Fruit fly (Drosophila melanogaster): ENCODE data around the gene myd.

- TF ChIP-seq insv (GFP tag; optimal IDR thresholded peaks at IDR 0.05) (no peak), Ets97D (GFP tag; optimal IDR thresholded peaks at IDR 0.05) (no peak), Med (GFP tag) (no peak), CrebB (tag; optimal IDR thresholded peaks at IDR 0.05) (no peak), fd102C (GFP tag; optimal IDR thresholded peaks at IDR 0.05) (no peak), Sry-δ (GFP tag; optimal IDR thresholded peaks at IDR 0.05) (no peak), H2.0 (GFP tag; IDR thresholded peaks at IDR 0.05) (no peak), CoRest (tag; optimal IDR thresholded peaks at IDR 0.05) (no peak), Bdp1 (GFP tag; optimal IDR thresholded peaks at IDR 0.05) (no peak), psq (GFP tag; optimal IDR thresholded peaks at IDR 0.05) (no peak)
Observed at dm6 chr3R:19159778-19160177, 20.7 kb upstream of the myd start, which contains the start of gene CG11779.
